Fruit fly (Drosophila melanogaster) whole organism, embryonic: ENCODE results near the gene Cyp4g15.

Experiments
- Bteb2 ChIP-seq: fragments of 200-800 bp; sonication (Bioruptor generic); optimal IDR thresholded peaks from 2 replicates; lab custom pipeline; 2016; ENCODE audit warnings: missing biosample characterization, missing genetic modification characterization
- CG10274 ChIP-seq: fragments of 200-800 bp; sonication (Bioruptor generic); optimal IDR thresholded peaks from 3 replicates; lab custom pipeline; 2017; ENCODE audit warnings: missing biosample characterization, mild to moderate bottlenecking, missing genetic modification characterization
- CG10543 ChIP-seq: fragments of 200-800 bp; sonication (Bioruptor generic); optimal IDR thresholded peaks from 3 replicates; lab custom pipeline; 2017; ENCODE audit warnings: missing biosample characterization, mild to moderate bottlenecking, missing genetic modification characterization, moderate library complexity
- CG10654 ChIP-seq: fragments of 200-800 bp; sonication (Bioruptor generic); optimal IDR thresholded peaks from 2 replicates; lab custom pipeline; 2016; ENCODE audit warnings: missing biosample characterization, missing genetic modification characterization
- CG10979 ChIP-seq: fragments of 200-800 bp; sonication (Bioruptor generic); optimal IDR thresholded peaks from 2 replicates; lab custom pipeline; 2018; ENCODE audit warnings: missing biosample characterization, mild to moderate bottlenecking, missing genetic modification characterization, moderate library complexity
- CG11085 ChIP-seq: fragments of 200-800 bp; sonication (Bioruptor generic); IDR thresholded peaks from 2 replicates; pipeline ENCODE4 v1.3.6; 2022; ENCODE audit warnings: missing biosample characterization, missing genetic modification characterization
- CG11093 ChIP-seq: fragments of 200-800 bp; sonication (Bioruptor generic); IDR thresholded peaks from 3 replicates; pipeline ENCODE4 v1.3.6; 2022; ENCODE audit warnings: missing biosample characterization, missing genetic modification characterization
- CG12071 ChIP-seq: fragments of 200-800 bp; sonication (Bioruptor generic); optimal IDR thresholded peaks from 3 replicates; lab custom pipeline; 2018; ENCODE audit warnings: missing biosample characterization, mild to moderate bottlenecking, missing genetic modification characterization
- CG12744 ChIP-seq: fragments of 200-800 bp; sonication (Bioruptor generic); optimal IDR thresholded peaks from 2 replicates; lab custom pipeline; 2016; ENCODE audit warnings: missing biosample characterization, missing genetic modification characterization
- CG14667 ChIP-seq: fragments of 200-800 bp; sonication (Bioruptor generic); IDR thresholded peaks from 2 replicates; pipeline ENCODE4 v1.3.6; 2022; ENCODE audit warnings: missing biosample characterization, missing genetic modification characterization
- CG14965 ChIP-seq: fragments of 200-800 bp; sonication (Bioruptor generic); optimal IDR thresholded peaks from 2 replicates; lab custom pipeline; 2016; ENCODE audit warnings: missing biosample characterization, missing genetic modification characterization, borderline replicate concordance
- CG1602 ChIP-seq: fragments of 200-800 bp; sonication (Bioruptor generic); optimal IDR thresholded peaks from 3 replicates; lab custom pipeline; 2016; ENCODE audit warnings: missing biosample characterization, missing genetic modification characterization
- CG1647 ChIP-seq: fragments of 200-800 bp; sonication (Bioruptor generic); optimal IDR thresholded peaks from 3 replicates; lab custom pipeline; 2016; ENCODE audit warnings: missing biosample characterization, missing genetic modification characterization
- CG16815 ChIP-seq: fragments of 200-800 bp; sonication (Bioruptor generic); optimal IDR thresholded peaks from 3 replicates; lab custom pipeline; 2017; ENCODE audit warnings: missing biosample characterization, mild to moderate bottlenecking, missing genetic modification characterization
- CG1832 ChIP-seq: fragments of 200-800 bp; sonication (Bioruptor generic); optimal IDR thresholded peaks from 2 replicates; lab custom pipeline; 2017; ENCODE audit warnings: missing biosample characterization, mild to moderate bottlenecking, missing genetic modification characterization, inconsistent platforms
- CG2120 ChIP-seq: fragments of 200-800 bp; sonication (Bioruptor generic); optimal IDR thresholded peaks from 3 replicates; lab custom pipeline; 2016; ENCODE audit warnings: missing biosample characterization, missing genetic modification characterization
- CG2712 ChIP-seq: fragments of 200-800 bp; optimal IDR thresholded peaks from 3 replicates; lab custom pipeline; 2019; ENCODE audit warnings: missing biosample characterization, mild to moderate bottlenecking, missing genetic modification characterization, moderate library complexity
- CG31441 ChIP-seq: fragments of 200-800 bp; sonication (Bioruptor generic); IDR thresholded peaks from 2 replicates; pipeline ENCODE4 v1.3.6; 2022; ENCODE audit warnings: missing biosample characterization, missing genetic modification characterization
- CG34224 ChIP-seq: fragments of 200-800 bp; sonication (Bioruptor generic); IDR thresholded peaks from 3 replicates; pipeline ENCODE4 v1.3.6; 2022; ENCODE audit warnings: missing biosample characterization, missing genetic modification characterization; ENCODE audit not compliant: partially characterized antibody
- CG4617 ChIP-seq: fragments of 200-800 bp; sonication (Bioruptor generic); optimal IDR thresholded peaks from 3 replicates; lab custom pipeline; 2016; ENCODE audit warnings: missing biosample characterization, missing genetic modification characterization, borderline replicate concordance
- CG4707 ChIP-seq: fragments of 200-800 bp; sonication (Bioruptor generic); optimal IDR thresholded peaks from 2 replicates; lab custom pipeline; 2018; ENCODE audit warnings: missing biosample characterization, mild to moderate bottlenecking, missing genetic modification characterization, moderate library complexity
- CG6813 ChIP-seq: fragments of 200-800 bp; sonication (Bioruptor generic); optimal IDR thresholded peaks from 2 replicates; lab custom pipeline; 2017; ENCODE audit warnings: missing biosample characterization, missing genetic modification characterization, mild to moderate bottlenecking, moderate library complexity, missing genetic modification reagents
- CG8290 ChIP-seq, 3 experiments: fragments of 200-800 bp; sonication (Bioruptor generic); optimal IDR thresholded peaks; 2 replicates each; lab custom pipeline; 2016 to 2019; ENCODE audit warnings: missing biosample characterization in 3 of 3, missing genetic modification characterization in 3 of 3, mild to moderate bottlenecking in 2 of 3, moderate library complexity in 1 of 3
- CG8388 ChIP-seq: fragments of 200-800 bp; sonication (Bioruptor generic); optimal IDR thresholded peaks from 2 replicates; lab custom pipeline; 2019; ENCODE audit warnings: missing biosample characterization, mild to moderate bottlenecking, missing genetic modification characterization, moderate library complexity
- CG8765 ChIP-seq: fragments of 200-800 bp; sonication (Bioruptor generic); IDR thresholded peaks from 2 replicates; pipeline ENCODE4 v1.3.6; 2022; ENCODE audit warnings: missing biosample characterization, missing genetic modification characterization
- CG9437 ChIP-seq: fragments of 200-800 bp; sonication (Bioruptor generic); optimal IDR thresholded peaks from 2 replicates; lab custom pipeline; 2018; ENCODE audit warnings: missing biosample characterization, mild to moderate bottlenecking, missing genetic modification characterization
- CTCF ChIP-seq: fragments of 200-800 bp; sonication (Bioruptor generic); optimal IDR thresholded peaks from 2 replicates; lab custom pipeline; 2017; ENCODE audit warnings: missing biosample characterization, mild to moderate bottlenecking, missing genetic modification characterization, moderate library complexity
- D ChIP-seq, 2 experiments: fragments of 200-800 bp in 1 of 2; fragments of >200 bp in 1 of 2; sonication (Bioruptor generic) in 1 of 2; optimal IDR thresholded peaks; 2 replicates in 1 of 2; 3 replicates in 1 of 2; lab custom pipeline; 2017; ENCODE audit warnings: mild to moderate bottlenecking in 1 of 2, missing biosample characterization in 1 of 2, missing genetic modification characterization in 1 of 2, missing genetic modification reagents in 1 of 2
- D19A ChIP-seq: fragments of 200-800 bp; optimal IDR thresholded peaks from 3 replicates; lab custom pipeline; 2019; ENCODE audit warnings: missing biosample characterization, mild to moderate bottlenecking, missing genetic modification characterization, moderate library complexity
- D19B ChIP-seq: fragments of 200-800 bp; sonication (Bioruptor generic); optimal IDR thresholded peaks from 2 replicates; lab custom pipeline; 2017; ENCODE audit warnings: missing biosample characterization, mild to moderate bottlenecking, missing genetic modification characterization
- HHEX ChIP-seq: fragments of 200-800 bp; sonication (Bioruptor generic); optimal IDR thresholded peaks from 3 replicates; lab custom pipeline; 2017; ENCODE audit warnings: missing biosample characterization, mild to moderate bottlenecking, missing genetic modification characterization, missing genetic modification reagents
- Hr78 ChIP-seq, 2 experiments: fragments of 200-800 bp in 1 of 2; fragments of >200 bp in 1 of 2; sonication (Bioruptor generic) in 1 of 2; optimal IDR thresholded peaks; 2 replicates each; lab custom pipeline; 2017 to 2019; ENCODE audit warnings: missing biosample characterization in 2 of 2, missing genetic modification characterization in 2 of 2, mild to moderate bottlenecking in 1 of 2, moderate library complexity in 1 of 2
- MBD-R2 ChIP-seq: fragments of 200-800 bp; sonication (Bioruptor generic); IDR thresholded peaks from 2 replicates; pipeline ENCODE4 v1.3.6; 2022; ENCODE audit warnings: missing biosample characterization, missing genetic modification characterization
- Med ChIP-seq: fragments of 200-800 bp; sonication (Bioruptor generic); peaks from one replicate; lab custom pipeline; 2016; ENCODE audit warnings: missing biosample characterization, missing genetic modification characterization, mild to moderate bottlenecking, inconsistent platforms, moderate library complexity
- Optix ChIP-seq: fragments of 200-800 bp; sonication (Bioruptor generic); IDR thresholded peaks from 3 replicates; pipeline ENCODE4 v1.3.6; 2022; ENCODE audit warnings: missing biosample characterization, missing genetic modification characterization
- Rfx ChIP-seq: fragments of 200-800 bp; sonication (Bioruptor generic); IDR thresholded peaks from 2 replicates; pipeline ENCODE4 v1.3.6; 2022; ENCODE audit warnings: missing biosample characterization, missing genetic modification characterization
- al ChIP-seq: fragments of 200-800 bp; sonication (Bioruptor generic); IDR thresholded peaks from 2 replicates; pipeline ENCODE4 v1.3.6; 2022; ENCODE audit warnings: missing biosample characterization, missing genetic modification characterization
- cato ChIP-seq: fragments of 200-800 bp; sonication (Bioruptor generic); optimal IDR thresholded peaks from 2 replicates; lab custom pipeline; 2016; ENCODE audit warnings: missing biosample characterization, missing genetic modification characterization, borderline replicate concordance
- chn ChIP-seq: fragments of 200-800 bp; sonication (Bioruptor generic); optimal IDR thresholded peaks from 2 replicates; lab custom pipeline; 2016; ENCODE audit warnings: missing biosample characterization, missing genetic modification characterization
- dpn ChIP-seq, 2 experiments: fragments of 200-800 bp; sonication (Bioruptor generic); optimal IDR thresholded peaks; 3 replicates each; lab custom pipeline; 2016; ENCODE audit warnings: missing biosample characterization in 2 of 2, missing genetic modification characterization in 2 of 2
- exex ChIP-seq: fragments of 200-800 bp; sonication (Bioruptor generic); optimal IDR thresholded peaks from 4 replicates; lab custom pipeline; 2018; ENCODE audit warnings: missing biosample characterization, mild to moderate bottlenecking, missing genetic modification characterization, moderate library complexity
- gce ChIP-seq: fragments of 200-800 bp; sonication (Bioruptor generic); IDR thresholded peaks from 3 replicates; pipeline ENCODE4 v1.3.6; 2022; ENCODE audit warnings: missing biosample characterization, missing genetic modification characterization
- grn ChIP-seq: fragments of 200-800 bp; sonication (Bioruptor generic); optimal IDR thresholded peaks from 3 replicates; lab custom pipeline; 2017; ENCODE audit warnings: missing biosample characterization, missing genetic modification characterization
- knrl ChIP-seq: fragments of 200-800 bp; sonication (Bioruptor generic); IDR thresholded peaks from 3 replicates; pipeline ENCODE4 v1.3.6; 2022; ENCODE audit warnings: missing biosample characterization, missing genetic modification characterization; ENCODE audit not compliant: partially characterized antibody
- lmd ChIP-seq: fragments of 200-800 bp; sonication (Bioruptor generic); IDR thresholded peaks from 2 replicates; pipeline ENCODE4 v1.3.6; 2022; ENCODE audit warnings: missing biosample characterization, missing genetic modification characterization
- onecut ChIP-seq: fragments of 200-800 bp; sonication (Bioruptor generic); IDR thresholded peaks from 2 replicates; pipeline ENCODE4 v1.3.6; 2022; ENCODE audit warnings: missing biosample characterization, missing genetic modification characterization
- pita ChIP-seq: fragments of 200-800 bp; sonication (Bioruptor generic); optimal IDR thresholded peaks from 2 replicates; lab custom pipeline; 2017; ENCODE audit warnings: missing biosample characterization, mild to moderate bottlenecking, missing genetic modification characterization
- slbo ChIP-seq: fragments of 200-800 bp; sonication (Bioruptor generic); IDR thresholded peaks from 2 replicates; pipeline ENCODE4 v1.3.6; 2022; ENCODE audit warnings: missing biosample characterization, missing genetic modification characterization
- sr ChIP-seq: fragments of 200-800 bp; sonication (Bioruptor generic); IDR thresholded peaks from 3 replicates; pipeline ENCODE4 v1.3.6; 2022; ENCODE audit warnings: missing biosample characterization, missing genetic modification characterization
- zfh1 ChIP-seq: fragments of 200-800 bp; sonication (Bioruptor generic); IDR thresholded peaks from 3 replicates; pipeline ENCODE4 v1.3.6; 2022; ENCODE audit warnings: missing biosample characterization, missing genetic modification characterization

The Cyp4g15 gene

DNA sequence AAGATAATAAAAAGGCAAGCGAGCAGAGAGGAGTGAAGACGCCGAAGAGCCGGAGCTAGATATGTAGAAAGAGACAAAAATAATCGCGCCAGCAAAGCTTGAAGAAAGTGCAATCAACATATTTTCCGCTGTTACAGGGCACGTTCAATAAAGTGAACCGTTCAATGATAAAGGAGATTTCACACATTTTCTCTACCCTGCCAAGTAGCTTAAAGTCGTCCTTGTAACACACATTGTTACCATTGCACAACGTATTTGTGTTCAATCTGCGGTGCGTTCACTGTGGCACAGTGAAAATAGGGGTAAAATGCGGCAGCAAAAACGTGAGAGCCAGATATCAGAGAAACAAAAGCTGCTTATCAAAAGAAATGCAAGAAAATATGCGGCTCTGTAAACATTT is 22.6 kb downstream of the Cyp4g15 start (continued):
- no peak for TF ChIP-seq D (optimal IDR thresholded peaks at IDR 0.05; lab: Kevin White, UChicago)
- TF ChIP-seq D (GFP tag; optimal IDR thresholded peaks at IDR 0.05; lab: Kevin White, UChicago), result no peak
- TF ChIP-seq D19A (tag; lab: Kevin White, UChicago), result peak; percentile 22
- no peak for TF ChIP-seq CG1832
- no peak for TF ChIP-seq al (GFP tag; lab: Robert Waterston, UW)
- peak; percentile 30 for TF ChIP-seq chn
- TF ChIP-seq CG2120 (GFP tag; lab: Kevin White, UChicago), result peak; percentile 14
- TF ChIP-seq CG10543 (GFP tag; lab: Kevin White, UChicago), result no peak
- 0 out of 2 replicates have a peak, but pooled peaks have one; percentile 10 for TF ChIP-seq MBD-R2 (GFP tag; lab: Robert Waterston, UW)
- TF ChIP-seq zfh1 (GFP tag; lab: Robert Waterston, UW), result peak; percentile 61; the same call in 2 of the 3 replicates
- peak; percentile 10 for TF ChIP-seq CG4617
- TF ChIP-seq CG10654 (GFP tag; lab: Kevin White, UChicago), result peak; percentile 36
- TF ChIP-seq knrl (GFP tag; lab: Robert Waterston, UW), result no peak
- peak; percentile 29 for TF ChIP-seq CG1602
- TF ChIP-seq dpn (GFP tag; optimal IDR thresholded peaks at IDR 0.05; lab: Kevin White, UChicago), result peak; percentile 33 to 57
- peak; percentile 61 for TF ChIP-seq slbo
- no peak for TF ChIP-seq Bteb2 (GFP tag; lab: Kevin White, UChicago)
- peak; percentile 87 for TF ChIP-seq Med (GFP tag; lab: Kevin White, UChicago)
- no peak for TF ChIP-seq exex (tag; lab: Kevin White, UChicago)
- no peak for TF ChIP-seq CG8290 (GFP tag; optimal IDR thresholded peaks at IDR 0.05; lab: Kevin White, UChicago)
- TF ChIP-seq CG8290 (tag; optimal IDR thresholded peaks at IDR 0.05; lab: Kevin White, UChicago), result peak in 1 of 2 experiments; percentile 62
- TF ChIP-seq CG11093 (GFP tag; lab: Robert Waterston, UW), result peak; percentile 42; the same call in 1 of the 3 replicates
- TF ChIP-seq D19B (GFP tag; lab: Kevin White, UChicago), result no peak
- TF ChIP-seq CG11085 (GFP tag; lab: Robert Waterston, UW), result no peak; the same call in 1 of the 2 replicates
- no peak for TF ChIP-seq pita
- no peak for TF ChIP-seq CG34224 (GFP tag; lab: Robert Waterston, UW)
- TF ChIP-seq CG14667 (GFP tag; lab: Robert Waterston, UW), result no peak
- no peak for TF ChIP-seq Hr78 (GFP tag; optimal IDR thresholded peaks at IDR 0.05; lab: Kevin White, UChicago)
- TF ChIP-seq CG9437, result no peak
- peak; percentile 28 for TF ChIP-seq CG8388 (GFP tag; lab: Kevin White, UChicago)
- no peak for TF ChIP-seq CTCF (GFP tag; lab: Kevin White, UChicago)
- TF ChIP-seq gce (GFP tag; lab: Robert Waterston, UW), result 0 out of 3 replicates have a peak, but pooled peaks have one; percentile 49
- TF ChIP-seq lmd (GFP tag; lab: Robert Waterston, UW), result peak; percentile 51
- peak; percentile 31 for TF ChIP-seq CG2712 (tag; lab: Kevin White, UChicago)
- TF ChIP-seq CG31441 (GFP tag; lab: Robert Waterston, UW), result no peak
- no peak for TF ChIP-seq CG6813 (GFP tag; lab: Kevin White, UChicago)
- peak; percentile 15 for TF ChIP-seq HHEX
- 0 out of 3 replicates have a peak, but pooled peaks have one; percentile 16 for TF ChIP-seq Optix (GFP tag; lab: Robert Waterston, UW)
- TF ChIP-seq CG10979 (tag; lab: Kevin White, UChicago), result peak; percentile 42
- 0 out of 2 replicates have a peak, but pooled peaks have one; percentile 22 for TF ChIP-seq onecut (GFP tag; lab: Robert Waterston, UW)
- no peak for TF ChIP-seq Rfx (GFP tag; lab: Robert Waterston, UW)
- peak; percentile 35 for TF ChIP-seq CG1647 (GFP tag; lab: Kevin White, UChicago)
- no peak for TF ChIP-seq CG8765 (GFP tag; lab: Robert Waterston, UW)
- TF ChIP-seq grn (GFP tag; lab: Kevin White, UChicago), result no peak
- peak; percentile 15 for TF ChIP-seq CG4707 (GFP tag; lab: Kevin White, UChicago)
- no peak for TF ChIP-seq CG14965 (GFP tag; lab: Kevin White, UChicago)
- TF ChIP-seq cato (GFP tag; lab: Kevin White, UChicago), result no peak
- TF ChIP-seq CG16815 (GFP tag; lab: Kevin White, UChicago), result peak; percentile 22
- TF ChIP-seq sr (GFP tag; lab: Robert Waterston, UW), result no peak
- TF ChIP-seq CG12744 (GFP tag; lab: Kevin White, UChicago), result no peak
- no peak for TF ChIP-seq CG10274
- peak; percentile 33 for TF ChIP-seq CG12071 (GFP tag; lab: Kevin White, UChicago)
